Worm (Caenorhabditis elegans): ENCODE data around the gene H39E23.2.

Gene H39E23.2

ce11 chrV:14069899-14070298, 40.2 kb upstream of the H39E23.2 start:
- no peak for TF ChIP-seq ZK546.5 (tag; optimal IDR thresholded peaks at IDR 0.05)
- no peak for TF ChIP-seq egl-27 (tag; optimal IDR thresholded peaks at IDR 0.05)

ce11 chrV:14074160-14074559, 36.0 kb upstream of the H39E23.2 start, which contains the start of gene D1086.11:
Gene D1086.11 (plus strand): TSS chrV:14074460.
- no peak for TF ChIP-seq mab-5 (tag; optimal IDR thresholded peaks at IDR 0.05)
- TF ChIP-seq snpc-4 (tag; optimal IDR thresholded peaks at IDR 0.05): no peak
- no peak for TF ChIP-seq nhr-237 (tag; optimal IDR thresholded peaks at IDR 0.05)
- no peak for TF ChIP-seq unc-39 (tag; optimal IDR thresholded peaks at IDR 0.05)
- TF ChIP-seq alr-1 (tag; optimal IDR thresholded peaks at IDR 0.05): no peak
- TF ChIP-seq lin-11 (tag; optimal IDR thresholded peaks at IDR 0.05): no peak
- no peak for TF ChIP-seq mdl-1 (tag; optimal IDR thresholded peaks at IDR 0.05)
- TF ChIP-seq skn-1 (tag; optimal IDR thresholded peaks at IDR 0.05): no peak
- no peak for TF ChIP-seq lin-39 (tag; optimal IDR thresholded peaks at IDR 0.05)

ce11 chrV:14079501-14079900, 30.6 kb upstream of the H39E23.2 start, which contains the start of gene D1086.6:
Gene D1086.6 (plus strand): TSS chrV:14079801.
- TF ChIP-seq mbf-1 (tag; optimal IDR thresholded peaks at IDR 0.05): no peak

- TF ChIP-seq ztf-11 (tag; optimal IDR thresholded peaks at IDR 0.05) (no peak), ceh-82 (tag; optimal IDR thresholded peaks at IDR 0.05) (no peak), snpc-4 (tag; optimal IDR thresholded peaks at IDR 0.05) (no peak), nhr-129 (tag; optimal IDR thresholded peaks at IDR 0.05) (no peak), ceh-16 (tag; optimal IDR thresholded peaks at IDR 0.05) (no peak), F13H6.1 (tag; optimal IDR thresholded peaks at IDR 0.05) (no peak), nhr-23 (tag; optimal IDR thresholded peaks at IDR 0.05) (no peak), unc-55 (GFP tag; optimal IDR thresholded peaks at IDR 0.05) (no peak), nhr-21 (tag; optimal IDR thresholded peaks at IDR 0.05) (no peak), lsy-2 (tag; optimal IDR thresholded peaks at IDR 0.05) (no peak), dmd-4 (tag; optimal IDR thresholded peaks at IDR 0.05) (no peak), lin-13 (GFP tag; optimal IDR thresholded peaks at IDR 0.05) (no peak), alr-1 (tag; optimal IDR thresholded peaks at IDR 0.05) (no peak), nhr-10 (tag; optimal IDR thresholded peaks at IDR 0.05) (no peak), nhr-12 (tag; optimal IDR thresholded peaks at IDR 0.05) (no peak), mab-5 (tag; optimal IDR thresholded peaks at IDR 0.05) (no peak)
Measured at ce11 chrV:14082453-14082852, 27.7 kb upstream of the H39E23.2 start, which contains the start of gene D1086.10. Gene D1086.10 (plus strand): TSS chrV:14082753.

ce11 chrV:14083970-14084369, 26.2 kb upstream of the H39E23.2 start, which contains the start of gene D1086.7:
Gene D1086.7 (plus strand): TSS chrV:14084270.
- TF ChIP-seq sem-4 (tag; optimal IDR thresholded peaks at IDR 0.05): no peak

- no peak for TF ChIP-seq mbf-1 (tag; optimal IDR thresholded peaks at IDR 0.05)
- TF ChIP-seq aly-2 (tag; optimal IDR thresholded peaks at IDR 0.05): no peak
- no peak for TF ChIP-seq sma-9 (GFP tag; optimal IDR thresholded peaks at IDR 0.05)
- no peak for TF ChIP-seq sma-9 (tag; optimal IDR thresholded peaks at IDR 0.05)
- no peak for TF ChIP-seq mdl-1 (tag; optimal IDR thresholded peaks at IDR 0.05)
- TF ChIP-seq nhr-77 (tag; optimal IDR thresholded peaks at IDR 0.05): no peak
- TF ChIP-seq nhr-11 (tag; optimal IDR thresholded peaks at IDR 0.05): no peak
- no peak for TF ChIP-seq ztf-4 (tag; optimal IDR thresholded peaks at IDR 0.05)
- TF ChIP-seq lin-11 (tag; optimal IDR thresholded peaks at IDR 0.05): no peak
- no peak for TF ChIP-seq nhr-12 (tag; optimal IDR thresholded peaks at IDR 0.05)
- TF ChIP-seq peb-1 (tag; optimal IDR thresholded peaks at IDR 0.05): no peak
- no peak for TF ChIP-seq ceh-82 (tag; optimal IDR thresholded peaks at IDR 0.05)
- no peak for TF ChIP-seq nhr-129 (tag; optimal IDR thresholded peaks at IDR 0.05)
- TF ChIP-seq elt-1 (tag; optimal IDR thresholded peaks at IDR 0.05): no peak
- no peak for TF ChIP-seq ztf-11 (tag; optimal IDR thresholded peaks at IDR 0.05)
- no peak for TF ChIP-seq dmd-4 (tag; optimal IDR thresholded peaks at IDR 0.05)
- no peak for TF ChIP-seq Y55F3AM.14 (GFP tag; optimal IDR thresholded peaks at IDR 0.05)
- no peak for TF ChIP-seq fos-1 (tag; optimal IDR thresholded peaks at IDR 0.05)
- no peak for TF ChIP-seq egl-27 (tag; optimal IDR thresholded peaks at IDR 0.05)
Measured at ce11 chrV:14085589-14085988, 24.6 kb upstream of the H39E23.2 start, which contains the start of gene D1086.18. Gene D1086.18 (plus strand): TSS chrV:14085889.

Data from whole organism, L2 larva.